Fruit fly (Drosophila melanogaster) whole organism, embryonic: ENCODE measurements around the gene HINT1.

Experiments used
- CG10321 ChIP-seq: fragments of 200-800 bp; sonication (Bioruptor generic); IDR thresholded peaks from 2 replicates; pipeline ENCODE4 v1.3.6; 2022; ENCODE audit warnings: missing biosample characterization, missing genetic modification characterization
- CG10543 ChIP-seq: fragments of 200-800 bp; sonication (Bioruptor generic); optimal IDR thresholded peaks from 3 replicates; lab custom pipeline; 2017; ENCODE audit warnings: missing biosample characterization, mild to moderate bottlenecking, missing genetic modification characterization, moderate library complexity
- CG11560 ChIP-seq: fragments of 200-800 bp; sonication (Bioruptor generic); IDR thresholded peaks from 3 replicates; pipeline ENCODE4 v1.3.6; 2022; ENCODE audit warnings: missing biosample characterization, missing genetic modification characterization
- CG12155 ChIP-seq: fragments of 200-800 bp; sonication (Bioruptor generic); optimal IDR thresholded peaks from 3 replicates; lab custom pipeline; 2016; ENCODE audit warnings: missing biosample characterization, missing genetic modification characterization
- CG12744 ChIP-seq: fragments of 200-800 bp; sonication (Bioruptor generic); optimal IDR thresholded peaks from 2 replicates; lab custom pipeline; 2016; ENCODE audit warnings: missing biosample characterization, missing genetic modification characterization
- CG15479 ChIP-seq: fragments of 200-800 bp; sonication (Bioruptor generic); optimal IDR thresholded peaks from 3 replicates; lab custom pipeline; 2019; ENCODE audit warnings: missing biosample characterization, mild to moderate bottlenecking, missing genetic modification characterization, moderate library complexity
- CG17829 ChIP-seq: fragments of 200-800 bp; optimal IDR thresholded peaks from 2 replicates; lab custom pipeline; 2019; ENCODE audit warnings: missing biosample characterization, mild to moderate bottlenecking, missing genetic modification characterization, moderate library complexity
- CG2116 ChIP-seq: fragments of 200-800 bp; sonication (Bioruptor generic); optimal IDR thresholded peaks from 3 replicates; lab custom pipeline; 2018; ENCODE audit warnings: missing biosample characterization, mild to moderate bottlenecking, missing genetic modification characterization
- CG2202 ChIP-seq: fragments of 200-800 bp; sonication (Bioruptor generic); optimal IDR thresholded peaks from 2 replicates; lab custom pipeline; 2018; ENCODE audit warnings: missing biosample characterization, mild to moderate bottlenecking, missing genetic modification characterization
- CG2889 ChIP-seq: fragments of 200-800 bp; sonication (Bioruptor generic); IDR thresholded peaks from 3 replicates; pipeline ENCODE4 v1.3.6; 2022; ENCODE audit warnings: missing biosample characterization, missing genetic modification characterization
- CG3163 ChIP-seq: fragments of 200-800 bp; sonication (Bioruptor generic); optimal IDR thresholded peaks from 3 replicates; lab custom pipeline; 2016; ENCODE audit warnings: missing biosample characterization, missing genetic modification characterization
- CG32532 ChIP-seq: fragments of 200-800 bp; sonication (Bioruptor generic); IDR thresholded peaks from 2 replicates; pipeline ENCODE4 v1.3.6; 2022; ENCODE audit warnings: missing biosample characterization, missing genetic modification characterization
- CG34224 ChIP-seq: fragments of 200-800 bp; sonication (Bioruptor generic); IDR thresholded peaks from 3 replicates; pipeline ENCODE4 v1.3.6; 2022; ENCODE audit warnings: missing biosample characterization, missing genetic modification characterization; ENCODE audit not compliant: partially characterized antibody
- CG4730 ChIP-seq: fragments of 200-800 bp; sonication (Bioruptor generic); IDR thresholded peaks from 2 replicates; pipeline ENCODE4 v1.3.6; 2022; ENCODE audit warnings: missing biosample characterization, missing genetic modification characterization
- CG7987 ChIP-seq: fragments of 200-800 bp; sonication (Bioruptor generic); optimal IDR thresholded peaks from 2 replicates; lab custom pipeline; 2018; ENCODE audit warnings: missing biosample characterization, mild to moderate bottlenecking, missing genetic modification characterization, moderate library complexity
- CG8290 ChIP-seq, 3 experiments: fragments of 200-800 bp; sonication (Bioruptor generic); optimal IDR thresholded peaks; 2 replicates each; lab custom pipeline; 2016 to 2019; ENCODE audit warnings: missing biosample characterization in 3 of 3, missing genetic modification characterization in 3 of 3, mild to moderate bottlenecking in 2 of 3, moderate library complexity in 1 of 3
- Deaf1 ChIP-seq: fragments of 200-800 bp; optimal IDR thresholded peaks from 3 replicates; lab custom pipeline; 2019; ENCODE audit warnings: missing biosample characterization, mild to moderate bottlenecking, missing genetic modification characterization, moderate library complexity
- Dp ChIP-seq: fragments of 200-800 bp; sonication (Bioruptor generic); optimal IDR thresholded peaks from 2 replicates; lab custom pipeline; 2018; ENCODE audit warnings: missing biosample characterization, mild to moderate bottlenecking, missing genetic modification characterization, moderate library complexity
- Ets97D ChIP-seq: fragments of 200-800 bp; sonication (Bioruptor generic); optimal IDR thresholded peaks from 3 replicates; lab custom pipeline; 2016; ENCODE audit warnings: missing biosample characterization, missing genetic modification characterization
- Kr ChIP-seq: fragments of 200-800 bp; sonication (Bioruptor generic); optimal IDR thresholded peaks from 2 replicates; lab custom pipeline; 2017; ENCODE audit warnings: missing biosample characterization, mild to moderate bottlenecking, missing genetic modification characterization
- Opbp ChIP-seq: fragments of 200-800 bp; sonication (Bioruptor generic); IDR thresholded peaks from 3 replicates; pipeline ENCODE4 v1.3.6; 2022; ENCODE audit warnings: missing biosample characterization, missing genetic modification characterization; ENCODE audit not compliant: partially characterized antibody
- PHDP ChIP-seq: fragments of 200-800 bp; sonication (Bioruptor generic); optimal IDR thresholded peaks from 3 replicates; lab custom pipeline; 2018; ENCODE audit warnings: missing biosample characterization, mild to moderate bottlenecking, missing genetic modification characterization, moderate library complexity
- Pdp1 ChIP-seq, 2 experiments: fragments of 200-800 bp; sonication (Bioruptor generic); optimal IDR thresholded peaks; 3 replicates each; lab custom pipeline; 2016; ENCODE audit warnings: missing biosample characterization in 2 of 2, missing genetic modification characterization in 2 of 2, mild to moderate bottlenecking in 1 of 2, moderate library complexity in 1 of 2
- Ptx1 ChIP-seq: fragments of 200-800 bp; sonication (Bioruptor generic); IDR thresholded peaks from 2 replicates; pipeline ENCODE4 v1.3.6; 2022; ENCODE audit warnings: missing biosample characterization, missing genetic modification characterization
- Rfx ChIP-seq: fragments of 200-800 bp; sonication (Bioruptor generic); IDR thresholded peaks from 2 replicates; pipeline ENCODE4 v1.3.6; 2022; ENCODE audit warnings: missing biosample characterization, missing genetic modification characterization
- Ssrp ChIP-seq: fragments of 200-800 bp; sonication (Bioruptor generic); optimal IDR thresholded peaks from 2 replicates; lab custom pipeline; 2018; ENCODE audit warnings: missing biosample characterization, mild to moderate bottlenecking, missing genetic modification characterization, moderate library complexity
- TFAM ChIP-seq: fragments of 200-800 bp; sonication (Bioruptor generic); optimal IDR thresholded peaks from 2 replicates; lab custom pipeline; 2017; ENCODE audit warnings: missing biosample characterization, missing genetic modification characterization, inconsistent platforms
- abd-A ChIP-seq: fragments of 200-800 bp; sonication (Bioruptor generic); optimal IDR thresholded peaks from 3 replicates; lab custom pipeline; 2019; ENCODE audit warnings: missing biosample characterization, mild to moderate bottlenecking, missing genetic modification characterization, moderate library complexity
- al ChIP-seq: fragments of 200-800 bp; sonication (Bioruptor generic); IDR thresholded peaks from 2 replicates; pipeline ENCODE4 v1.3.6; 2022; ENCODE audit warnings: missing biosample characterization, missing genetic modification characterization
- bsh ChIP-seq, 2 experiments: fragments of 200-800 bp; sonication (Bioruptor generic); optimal IDR thresholded peaks; 2 replicates each; lab custom pipeline; 2017 to 2018; ENCODE audit warnings: mild to moderate bottlenecking in 2 of 2, missing biosample characterization in 2 of 2, missing genetic modification characterization in 2 of 2, moderate library complexity in 1 of 2
- cato ChIP-seq: fragments of 200-800 bp; sonication (Bioruptor generic); optimal IDR thresholded peaks from 2 replicates; lab custom pipeline; 2016; ENCODE audit warnings: missing biosample characterization, missing genetic modification characterization, borderline replicate concordance
- croc ChIP-seq: fragments of 200-800 bp; sonication (Bioruptor generic); conservative IDR thresholded peaks from 3 replicates; pipeline ENCODE4 v1.3.6; 2022; ENCODE audit warnings: missing biosample characterization, missing genetic modification characterization
- cwo ChIP-seq: fragments of 200-800 bp; sonication (Bioruptor generic); optimal IDR thresholded peaks from 3 replicates; lab custom pipeline; 2017; ENCODE audit warnings: missing biosample characterization, missing genetic modification characterization, mild to moderate bottlenecking, moderate library complexity, missing genetic modification reagents
- dimm ChIP-seq: fragments of 200-800 bp; sonication (Bioruptor generic); IDR thresholded peaks from 2 replicates; pipeline ENCODE4 v1.3.6; 2022; ENCODE audit warnings: missing biosample characterization, missing genetic modification characterization
- esg ChIP-seq: fragments of 200-800 bp; sonication (Bioruptor generic); conservative IDR thresholded peaks from 2 replicates; pipeline ENCODE4 v1.3.6; 2022; ENCODE audit warnings: missing biosample characterization, missing genetic modification characterization
- ewg ChIP-seq: fragments of 200-800 bp; sonication (Bioruptor generic); optimal IDR thresholded peaks from 3 replicates; lab custom pipeline; 2017; ENCODE audit warnings: mild to moderate bottlenecking, missing biosample characterization, missing genetic modification reagents, missing genetic modification characterization
- grau ChIP-seq: fragments of 200-800 bp; optimal IDR thresholded peaks from 3 replicates; lab custom pipeline; 2019; ENCODE audit warnings: missing biosample characterization, mild to moderate bottlenecking, missing genetic modification characterization, moderate library complexity
- lbe ChIP-seq: fragments of 200-800 bp; sonication (Bioruptor generic); optimal IDR thresholded peaks from 2 replicates; lab custom pipeline; 2016; ENCODE audit warnings: missing biosample characterization, mild to moderate bottlenecking, missing genetic modification characterization
- maf-S ChIP-seq: fragments of 200-800 bp; sonication (Bioruptor generic); optimal IDR thresholded peaks from 2 replicates; lab custom pipeline; 2016; ENCODE audit warnings: missing biosample characterization, missing genetic modification characterization
- pb ChIP-seq: fragments of 200-800 bp; sonication (Bioruptor generic); optimal IDR thresholded peaks from 3 replicates; lab custom pipeline; 2016; ENCODE audit warnings: missing biosample characterization, missing genetic modification characterization
- pho ChIP-seq: fragments of 200-800 bp; sonication (Bioruptor generic); optimal IDR thresholded peaks from 2 replicates; lab custom pipeline; 2016; ENCODE audit warnings: missing biosample characterization, missing genetic modification characterization
- schlank ChIP-seq: fragments of 200-800 bp; sonication (Bioruptor generic); optimal IDR thresholded peaks from 2 replicates; lab custom pipeline; 2018; ENCODE audit warnings: missing biosample characterization, mild to moderate bottlenecking, missing genetic modification characterization
- sd ChIP-seq: fragments of 200-800 bp; sonication (Bioruptor generic); optimal IDR thresholded peaks from 3 replicates; lab custom pipeline; 2018; ENCODE audit warnings: missing biosample characterization, mild to moderate bottlenecking, missing genetic modification characterization, moderate library complexity
- sim ChIP-seq: fragments of 200-800 bp; sonication (Bioruptor generic); IDR thresholded peaks from 2 replicates; pipeline ENCODE4 v1.3.6; 2022; ENCODE audit warnings: missing biosample characterization, missing genetic modification characterization
- so ChIP-seq: fragments of 200-800 bp; sonication (Bioruptor generic); IDR thresholded peaks from 3 replicates; pipeline ENCODE4 v1.3.6; 2022; ENCODE audit warnings: missing biosample characterization, missing genetic modification characterization
- vnd ChIP-seq: fragments of 200-800 bp; sonication (Bioruptor generic); IDR thresholded peaks from 3 replicates; pipeline ENCODE4 v1.3.6; 2022; ENCODE audit warnings: missing biosample characterization, missing genetic modification characterization; ENCODE audit not compliant: partially characterized antibody
- zen2 ChIP-seq: fragments of 200-800 bp; sonication (Bioruptor generic); IDR thresholded peaks from 3 replicates; pipeline ENCODE4 v1.3.6; 2022; ENCODE audit warnings: missing biosample characterization, missing genetic modification characterization; ENCODE audit not compliant: partially characterized antibody
- zf30C ChIP-seq: fragments of 200-800 bp; sonication (Bioruptor generic); optimal IDR thresholded peaks from 3 replicates; lab custom pipeline; 2018; ENCODE audit warnings: missing biosample characterization, mild to moderate bottlenecking, missing genetic modification characterization

The HINT1 gene

dm6 chr2L:2748480-2749143 lies 21.3 kb upstream of the HINT1 start (continued):
- peak; percentile 86 for TF ChIP-seq so
- TF ChIP-seq croc (GFP tag; lab: Robert Waterston, UW) = peak; percentile 68
- TF ChIP-seq CG4730 = peak; percentile 82
- TF ChIP-seq CG34224 (GFP tag; lab: Robert Waterston, UW) = no peak; the same call in 2 of the 3 replicates
- TF ChIP-seq Ets97D = peak; percentile 94
- peak; percentile 93 for TF ChIP-seq grau
- peak; percentile 60 for TF ChIP-seq CG3163 (GFP tag; lab: Kevin White, UChicago)
- TF ChIP-seq Kr (GFP tag; lab: Kevin White, UChicago) = no peak
- TF ChIP-seq CG12744 (GFP tag; lab: Kevin White, UChicago) = peak; percentile 28
- TF ChIP-seq abd-A = no peak
- TF ChIP-seq maf-S (GFP tag; lab: Kevin White, UChicago) = peak; percentile 85
- peak; percentile 99 for TF ChIP-seq CG2116
- peak; percentile 93 for TF ChIP-seq CG17829 (tag; lab: Kevin White, UChicago)
- TF ChIP-seq cwo (GFP tag; lab: Kevin White, UChicago) = peak; percentile 79
- TF ChIP-seq Dp = peak; percentile 84
- TF ChIP-seq TFAM = no peak
- TF ChIP-seq pho (GFP tag; lab: Kevin White, UChicago) = peak; percentile 82
- peak; percentile 80 for TF ChIP-seq esg (GFP tag; lab: Robert Waterston, UW)
- TF ChIP-seq CG11560 (tag; lab: Robert Waterston, UW) = peak; percentile 74
- TF ChIP-seq Deaf1 = peak; percentile 76
- TF ChIP-seq CG8290 (GFP tag; optimal IDR thresholded peaks at IDR 0.05; lab: Kevin White, UChicago) = peak; percentile 82
- TF ChIP-seq CG8290 (tag; optimal IDR thresholded peaks at IDR 0.05; lab: Kevin White, UChicago) = peak; percentile 94 to 96
- peak; percentile 47 for TF ChIP-seq CG2202 (tag; lab: Kevin White, UChicago)
- peak; percentile 61 for TF ChIP-seq schlank (tag; lab: Kevin White, UChicago)
- no peak; the same call in 2 of the 3 replicates for TF ChIP-seq zen2 (GFP tag; lab: Robert Waterston, UW)
- TF ChIP-seq al (GFP tag; lab: Robert Waterston, UW) = peak; percentile 89
- peak; percentile 65 to 79 for TF ChIP-seq Pdp1 (GFP tag; optimal IDR thresholded peaks at IDR 0.05; lab: Kevin White, UChicago)
- TF ChIP-seq pb (GFP tag; lab: Kevin White, UChicago) = peak; percentile 75
- peak; percentile 33; the same call in 1 of the 2 replicates for TF ChIP-seq sim (GFP tag; lab: Robert Waterston, UW)
- 0 out of 2 replicates have a peak, but pooled peaks have one; percentile 25 for TF ChIP-seq dimm (GFP tag; lab: Robert Waterston, UW)
- TF ChIP-seq Ssrp (tag; lab: Kevin White, UChicago) = peak; percentile 86
- peak; percentile 90 for TF ChIP-seq CG12155 (GFP tag; lab: Kevin White, UChicago)
- TF ChIP-seq CG2889 (GFP tag; lab: Robert Waterston, UW) = peak; percentile 59; the same call in 1 of the 3 replicates
- TF ChIP-seq PHDP (tag; lab: Kevin White, UChicago) = peak; percentile 83
- peak; percentile 42 for TF ChIP-seq CG10321 (GFP tag; lab: Robert Waterston, UW)
- peak; percentile 79 for TF ChIP-seq lbe (GFP tag; lab: Kevin White, UChicago)
- peak; percentile 92 for TF ChIP-seq Ptx1
- TF ChIP-seq CG15479 (GFP tag; lab: Kevin White, UChicago) = no peak
- TF ChIP-seq zf30C (GFP tag; lab: Kevin White, UChicago) = peak; percentile 40
- no peak for TF ChIP-seq vnd (GFP tag; lab: Robert Waterston, UW)
- TF ChIP-seq CG10543 (GFP tag; lab: Kevin White, UChicago) = peak; percentile 93
- TF ChIP-seq CG7987 (GFP tag; lab: Kevin White, UChicago) = peak; percentile 85
- TF ChIP-seq CG32532 (GFP tag; lab: Robert Waterston, UW) = peak; percentile 94
- TF ChIP-seq Opbp (GFP tag; lab: Robert Waterston, UW) = peak; percentile 63
- peak; percentile 63 for TF ChIP-seq cato (GFP tag; lab: Kevin White, UChicago)
- TF ChIP-seq sd (tag; lab: Kevin White, UChicago) = peak; percentile 46
- TF ChIP-seq Rfx (GFP tag; lab: Robert Waterston, UW) = peak; percentile 95
- TF ChIP-seq bsh (GFP tag; optimal IDR thresholded peaks at IDR 0.05; lab: Kevin White, UChicago) = peak; percentile 42 to 77
- peak; percentile 80 for TF ChIP-seq ewg (GFP tag; lab: Kevin White, UChicago)
